Fruit fly (Drosophila melanogaster): ENCODE data around the gene CG15167.

The CG15167 gene

dm6 chr2L:18693877-18694723, 46.1 kb upstream of the CG15167 start (continued):
- TF ChIP-seq lola (GFP tag; optimal IDR thresholded peaks at IDR 0.05) (peak in 1 of 3 experiments; percentile 23), unc-4 (GFP tag; IDR thresholded peaks at IDR 0.05; ENCODE audit: partially characterized antibody) (no peak), CG18599 (GFP tag; optimal IDR thresholded peaks at IDR 0.05) (peak; percentile 71), repo (GFP tag; optimal IDR thresholded peaks at IDR 0.05) (peak; percentile 37), dimm (GFP tag; IDR thresholded peaks at IDR 0.05) (no peak), cato (GFP tag; optimal IDR thresholded peaks at IDR 0.05; ENCODE audit: borderline replicate concordance) (peak; percentile 2), CG14050 (GFP tag; IDR thresholded peaks at IDR 0.05) (no peak; the same call in 2 of the 3 replicates), Gug (GFP tag; IDR thresholded peaks at IDR 0.05) (peak; percentile 66; the same call in 3 of the 4 replicates), CG11456 (GFP tag; IDR thresholded peaks at IDR 0.05) (peak; percentile 81), Nf-YA (GFP tag; IDR thresholded peaks at IDR 0.05) (peak; percentile 79), B-H1 (GFP tag; IDR thresholded peaks at IDR 0.05) (peak; percentile 20), maf-S (GFP tag; optimal IDR thresholded peaks at IDR 0.05) (peak; percentile 50), ftz-f1 (GFP tag; optimal IDR thresholded peaks at IDR 0.05) (peak; percentile 97), Lpt (GFP tag; optimal IDR thresholded peaks at IDR 0.05) (no peak), CG6654 (GFP tag; optimal IDR thresholded peaks at IDR 0.05) (no peak), CG11560 (tag; IDR thresholded peaks at IDR 0.05) (no peak), chn (GFP tag; optimal IDR thresholded peaks at IDR 0.05) (peak; percentile 49), psq (GFP tag; optimal IDR thresholded peaks at IDR 0.05) (peak; percentile 67), scrt (GFP tag; optimal IDR thresholded peaks at IDR 0.05) (peak; percentile 40), CG16779 (GFP tag; IDR thresholded peaks at IDR 0.05) (peak; percentile 70; the same call in 1 of the 2 replicates), NfI (GFP tag; optimal IDR thresholded peaks at IDR 0.05) (peak; percentile 77), kay (GFP tag; optimal IDR thresholded peaks at IDR 0.05) (no peak), CG10147 (GFP tag; optimal IDR thresholded peaks at IDR 0.05) (peak; percentile 14), CG17568 (GFP tag; optimal IDR thresholded peaks at IDR 0.05) (no peak), CG11085 (GFP tag; IDR thresholded peaks at IDR 0.05) (0 out of 2 replicates have a peak, but pooled peaks have one; percentile 38), CG4730 (GFP tag; IDR thresholded peaks at IDR 0.05) (peak; percentile 61), CG10366 (GFP tag; IDR thresholded peaks at IDR 0.05) (peak; percentile 68), Opbp (GFP tag; IDR thresholded peaks at IDR 0.05; ENCODE audit: partially characterized antibody) (no peak), Antp (GFP tag; optimal IDR thresholded peaks at IDR 0.05) (peak; percentile 74), C15 (GFP tag; IDR thresholded peaks at IDR 0.05) (no peak), CG7745 (tag; optimal IDR thresholded peaks at IDR 0.05) (no peak), Doc2 (GFP tag; IDR thresholded peaks at IDR 0.05) (no peak), Mrtf (GFP tag; IDR thresholded peaks at IDR 0.05) (peak; percentile 55; the same call in 2 of the 3 replicates), NK7.1 (GFP tag; optimal IDR thresholded peaks at IDR 0.05) (peak; percentile 41), sr (GFP tag; IDR thresholded peaks at IDR 0.05) (peak; percentile 49; the same call in 1 of the 3 replicates), Ptx1 (GFP tag; IDR thresholded peaks at IDR 0.05) (peak; percentile 63), gcm2 (GFP tag; optimal IDR thresholded peaks at IDR 0.05) (peak; percentile 37), Hr39 (optimal IDR thresholded peaks at IDR 0.05) (no peak), sna (GFP tag; IDR thresholded peaks at IDR 0.05; ENCODE audit: partially characterized antibody) (no peak), CG1233 (GFP tag; optimal IDR thresholded peaks at IDR 0.05) (peak; percentile 51), HmgZ (tag; optimal IDR thresholded peaks at IDR 0.05) (peak; percentile 53), CG17359 (tag; optimal IDR thresholded peaks at IDR 0.05) (peak; percentile 63), CG10209 (GFP tag; optimal IDR thresholded peaks at IDR 0.05) (peak; percentile 63), pum (GFP tag; optimal IDR thresholded peaks at IDR 0.05) (peak; percentile 27), H2.0 (GFP tag; IDR thresholded peaks at IDR 0.05) (peak; percentile 57), CG8290 (GFP tag; optimal IDR thresholded peaks at IDR 0.05) (peak; percentile 24), CG8290 (tag; optimal IDR thresholded peaks at IDR 0.05) (peak in 1 of 2 experiments; percentile 60), CG10979 (tag; optimal IDR thresholded peaks at IDR 0.05) (peak; percentile 12), Sry-β (GFP tag; optimal IDR thresholded peaks at IDR 0.05) (no peak)
